Fruit fly (Drosophila melanogaster): ENCODE data around the gene CG32219.

The CG32219 gene

DNA sequence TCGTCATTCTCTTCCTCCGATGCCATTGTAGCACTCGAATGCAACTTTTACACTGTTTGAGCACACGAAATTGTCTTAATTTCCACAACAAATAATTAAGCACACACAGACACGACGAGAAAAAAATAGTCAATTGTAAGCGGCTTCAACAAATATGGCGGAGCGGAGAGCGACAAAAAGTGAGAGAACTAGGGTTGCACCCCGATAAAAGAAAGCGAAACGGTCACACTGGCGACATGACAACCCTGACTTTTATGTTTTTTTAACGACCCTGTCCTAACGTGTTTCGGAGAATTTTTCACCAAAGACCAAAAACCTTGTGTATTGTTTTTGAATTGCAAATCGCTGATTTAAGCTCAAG lies 40.9 kb downstream of the CG32219 start, which contains the start of the genes Mi-2 and Prp3 (continued):
- TF ChIP-seq ATbp (GFP tag; optimal IDR thresholded peaks at IDR 0.05) (no peak), amos (GFP tag; IDR thresholded peaks at IDR 0.05; ENCODE audit: partially characterized antibody) (peak; percentile 37; the same call in 1 of the 2 replicates), CG9932 (GFP tag; IDR thresholded peaks at IDR 0.05) (peak; percentile 20; the same call in 1 of the 2 replicates), CG3281 (GFP tag; optimal IDR thresholded peaks at IDR 0.05) (peak; percentile 100)

DNA sequence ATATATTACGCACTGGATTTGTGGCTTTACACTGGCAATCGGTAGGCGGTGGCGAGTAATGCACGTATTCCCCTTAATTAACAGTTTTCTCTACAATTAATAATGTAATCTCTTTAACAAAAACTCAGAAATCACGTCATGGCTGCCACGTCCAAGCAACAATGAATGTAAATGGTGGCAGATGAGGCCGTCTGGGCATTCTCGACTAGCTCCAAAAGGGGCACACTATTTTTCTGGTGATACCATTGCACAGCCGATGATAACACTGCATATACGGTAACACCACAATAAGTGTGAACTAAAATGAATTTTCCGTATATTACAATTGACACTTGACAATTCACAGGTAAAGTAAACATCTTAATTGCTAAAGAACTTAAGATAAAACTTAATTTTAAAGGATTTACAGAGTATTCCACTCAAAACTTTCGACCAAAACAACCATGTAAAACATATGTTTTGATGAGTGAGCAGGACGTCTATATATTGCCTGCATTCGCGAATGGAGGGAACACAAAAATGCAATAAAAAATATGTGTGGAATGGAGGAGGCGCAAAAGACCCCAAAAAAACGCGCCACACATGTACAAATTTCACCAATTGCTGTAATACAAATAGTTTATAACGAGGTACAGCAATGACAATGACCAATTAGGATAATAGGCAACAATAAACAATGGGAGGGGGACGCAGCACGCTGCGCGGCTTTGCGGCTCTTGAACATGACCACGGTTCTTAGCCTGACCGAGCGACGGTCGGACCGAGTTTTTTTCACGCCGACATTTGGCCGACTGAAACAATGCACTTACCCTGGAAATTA lies 41.5 kb downstream of the CG32219 start:
- TF ChIP-seq CG17829 (tag; optimal IDR thresholded peaks at IDR 0.05) (peak; percentile 34), Opbp (GFP tag; IDR thresholded peaks at IDR 0.05; ENCODE audit: partially characterized antibody) (peak; percentile 38; the same call in 1 of the 3 replicates), ab (GFP tag; optimal IDR thresholded peaks at IDR 0.05) (no peak), prd (optimal IDR thresholded peaks at IDR 0.05) (no peak), prd (GFP tag; IDR thresholded peaks at IDR 0.05) (no peak), ken (GFP tag; IDR thresholded peaks at IDR 0.05) (no peak), pzg (GFP tag; optimal IDR thresholded peaks at IDR 0.05) (peak; percentile 88), Spps (tag; optimal IDR thresholded peaks at IDR 0.05) (no peak), sd (tag; optimal IDR thresholded peaks at IDR 0.05) (peak; percentile 14), Dip2 (GFP tag; IDR thresholded peaks at IDR 0.05) (no peak), CG12744 (GFP tag; optimal IDR thresholded peaks at IDR 0.05) (no peak), grau (tag; optimal IDR thresholded peaks at IDR 0.05) (peak; percentile 34), sima (GFP tag; optimal IDR thresholded peaks at IDR 0.05) (no peak), CG9932 (GFP tag; IDR thresholded peaks at IDR 0.05) (peak; percentile 39), chinmo (GFP tag; IDR thresholded peaks at IDR 0.05; ENCODE audit: partially characterized antibody) (peak; percentile 77; the same call in 2 of the 4 replicates), crol (GFP tag; IDR thresholded peaks at IDR 0.05) (no peak), CG12659 (GFP tag; optimal IDR thresholded peaks at IDR 0.05) (peak; percentile 61), CG15601 (tag; optimal IDR thresholded peaks at IDR 0.05) (no peak), h (optimal IDR thresholded peaks at IDR 0.05) (no peak), CG3163 (GFP tag; optimal IDR thresholded peaks at IDR 0.05) (no peak), psq (GFP tag; optimal IDR thresholded peaks at IDR 0.05) (peak; percentile 82), Mrtf (GFP tag; IDR thresholded peaks at IDR 0.05) (no peak), CG18262 (tag; optimal IDR thresholded peaks at IDR 0.05) (no peak), CG14710 (tag; optimal IDR thresholded peaks at IDR 0.05) (peak; percentile 65), CG3838 (GFP tag; optimal IDR thresholded peaks at IDR 0.05) (no peak), CG4617 (GFP tag; optimal IDR thresholded peaks at IDR 0.05; ENCODE audit: borderline replicate concordance) (peak; percentile 66), cg (GFP tag; optimal IDR thresholded peaks at IDR 0.05) (no peak), Hmr (GFP tag; optimal IDR thresholded peaks at IDR 0.05) (peak; percentile 54), CG34422 (GFP tag; IDR thresholded peaks at IDR 0.05) (peak; percentile 9; the same call in 1 of the 3 replicates), Hr51 (GFP tag; optimal IDR thresholded peaks at IDR 0.05) (peak in 1 of 2 experiments; percentile 25), CG15514 (GFP tag; optimal IDR thresholded peaks at IDR 0.05) (peak; percentile 63), Bgb (GFP tag; IDR thresholded peaks at IDR 0.05; ENCODE audit: partially characterized antibody) (peak; percentile 42; the same call in 1 of the 2 replicates), BEAF-32 (GFP tag; optimal IDR thresholded peaks at IDR 0.05) (peak; percentile 54), CG9797 (GFP tag; optimal IDR thresholded peaks at IDR 0.05) (peak; percentile 94), sim (GFP tag; IDR thresholded peaks at IDR 0.05) (no peak), CG13296 (GFP tag; optimal IDR thresholded peaks at IDR 0.05) (no peak), CG3847 (GFP tag; IDR thresholded peaks at IDR 0.05) (peak; percentile 41), klu (GFP tag; IDR thresholded peaks at IDR 0.05) (no peak), CG9876 (GFP tag; optimal IDR thresholded peaks at IDR 0.05) (no peak), CG3995 (GFP tag; optimal IDR thresholded peaks at IDR 0.05) (peak; percentile 40), CTCF (GFP tag; optimal IDR thresholded peaks at IDR 0.05) (peak; percentile 9), exex (tag; optimal IDR thresholded peaks at IDR 0.05) (no peak), btn (GFP tag; optimal IDR thresholded peaks at IDR 0.05) (no peak), tin (GFP tag; optimal IDR thresholded peaks at IDR 0.05) (no peak), Ets97D (GFP tag; optimal IDR thresholded peaks at IDR 0.05) (peak; percentile 64)

Measured in whole organism, embryonic.